Worm (Caenorhabditis elegans): Measurements from ENCODE around the gene Y71H2B.4.

ce11 chrIII:2572421-2572820 lies 46.3 kb upstream of the Y71H2B.4 start:
- TF ChIP-seq ztf-11 (tag; optimal IDR thresholded peaks at IDR 0.05) (no peak), nhr-47 (tag; optimal IDR thresholded peaks at IDR 0.05) (no peak), irx-1 (tag; optimal IDR thresholded peaks at IDR 0.05) (no peak)

Measured in whole organism, L1 larva.